Fruit fly (Drosophila melanogaster): Measurements from ENCODE around the gene Coq4.
A peak's percentile ranks its signal among the peaks of the same experiment; 100 is the strongest.

Gene Coq4

dm6 chr3L:17433555-17433954 lies at the start of gene Coq4, which contains the start of gene CG32176 (continued):
- TF ChIP-seq cwo (GFP tag; optimal IDR thresholded peaks at IDR 0.05): peak; percentile 92
- TF ChIP-seq kah (GFP tag; optimal IDR thresholded peaks at IDR 0.05): peak; percentile 90
- peak; percentile 97 for TF ChIP-seq esg (GFP tag; conservative IDR thresholded peaks at IDR 0.05)
- TF ChIP-seq CG30020 (tag; optimal IDR thresholded peaks at IDR 0.05): peak; percentile 86
- peak; percentile 86 for TF ChIP-seq Lim3 (GFP tag; IDR thresholded peaks at IDR 0.05)
- peak; percentile 92 for TF ChIP-seq Nf-YA (GFP tag; IDR thresholded peaks at IDR 0.05)
- TF ChIP-seq jing (GFP tag; optimal IDR thresholded peaks at IDR 0.05): peak; percentile 97
- peak; percentile 95 for TF ChIP-seq Ets97D (GFP tag; optimal IDR thresholded peaks at IDR 0.05)
- peak; percentile 99 for TF ChIP-seq jumu (GFP tag; optimal IDR thresholded peaks at IDR 0.05)
- TF ChIP-seq tap (tag; optimal IDR thresholded peaks at IDR 0.05): peak; percentile 97
- TF ChIP-seq shn (GFP tag; optimal IDR thresholded peaks at IDR 0.05): peak; percentile 99
- TF ChIP-seq nerfin-2 (GFP tag; IDR thresholded peaks at IDR 0.05; ENCODE audit: partially characterized antibody): peak; percentile 73
- peak; percentile 80 for TF ChIP-seq GATAe (GFP tag; conservative IDR thresholded peaks at IDR 0.05)
- TF ChIP-seq CTCF (GFP tag; optimal IDR thresholded peaks at IDR 0.05): peak; percentile 61
- TF ChIP-seq sd (tag; optimal IDR thresholded peaks at IDR 0.05): peak; percentile 88
- peak; percentile 99 for TF ChIP-seq dpn (GFP tag; optimal IDR thresholded peaks at IDR 0.05)
- TF ChIP-seq prd (optimal IDR thresholded peaks at IDR 0.05): no peak
- TF ChIP-seq prd (GFP tag; IDR thresholded peaks at IDR 0.05): peak; percentile 99
- peak; percentile 75 for TF ChIP-seq grn (GFP tag; optimal IDR thresholded peaks at IDR 0.05)
- peak; percentile 96 for TF ChIP-seq CG11093 (GFP tag; IDR thresholded peaks at IDR 0.05)
- TF ChIP-seq Fer3 (tag; optimal IDR thresholded peaks at IDR 0.05): peak; percentile 99
- TF ChIP-seq Drgx (GFP tag; IDR thresholded peaks at IDR 0.05): peak; percentile 96
- TF ChIP-seq CG15479 (GFP tag; optimal IDR thresholded peaks at IDR 0.05): peak; percentile 7
- TF ChIP-seq Blimp-1 (GFP tag; optimal IDR thresholded peaks at IDR 0.05): peak; percentile 96
- peak; percentile 97 for TF ChIP-seq Hmr (GFP tag; optimal IDR thresholded peaks at IDR 0.05)
- peak; percentile 16 for TF ChIP-seq zf30C (GFP tag; optimal IDR thresholded peaks at IDR 0.05)
- peak; percentile 96 for TF ChIP-seq repo (GFP tag; optimal IDR thresholded peaks at IDR 0.05)
- TF ChIP-seq CG12391 (tag; optimal IDR thresholded peaks at IDR 0.05): peak; percentile 99
- peak; percentile 98 for TF ChIP-seq CG15696 (tag; optimal IDR thresholded peaks at IDR 0.05)
- TF ChIP-seq CG9437 (GFP tag; optimal IDR thresholded peaks at IDR 0.05): peak; percentile 88
- TF ChIP-seq MESR4 (GFP tag; optimal IDR thresholded peaks at IDR 0.05): peak; percentile 71
- peak; percentile 97 for TF ChIP-seq ttk (GFP tag; IDR thresholded peaks at IDR 0.05)
- TF ChIP-seq CG7372 (GFP tag; IDR thresholded peaks at IDR 0.05): peak; percentile 96
- TF ChIP-seq nom (GFP tag; optimal IDR thresholded peaks at IDR 0.05): peak; percentile 83
- peak; percentile 79 for TF ChIP-seq CG7928 (GFP tag; optimal IDR thresholded peaks at IDR 0.05)
- TF ChIP-seq D (optimal IDR thresholded peaks at IDR 0.05): no peak
- TF ChIP-seq D (GFP tag; optimal IDR thresholded peaks at IDR 0.05): peak; percentile 96
- peak; percentile 98 for TF ChIP-seq wdn (GFP tag; IDR thresholded peaks at IDR 0.05)
- peak; percentile 98 for TF ChIP-seq NfI (GFP tag; optimal IDR thresholded peaks at IDR 0.05)
- peak; percentile 95 for TF ChIP-seq CG13296 (GFP tag; optimal IDR thresholded peaks at IDR 0.05)
- no peak for TF ChIP-seq h (optimal IDR thresholded peaks at IDR 0.05)
- peak; percentile 97 for TF ChIP-seq so (GFP tag; IDR thresholded peaks at IDR 0.05)
- peak; percentile 96 for TF ChIP-seq luna (GFP tag; optimal IDR thresholded peaks at IDR 0.05)
- TF ChIP-seq pzg (GFP tag; optimal IDR thresholded peaks at IDR 0.05): peak; percentile 69
- peak; percentile 91 for TF ChIP-seq odd (GFP tag; optimal IDR thresholded peaks at IDR 0.05)
- TF ChIP-seq schlank (tag; optimal IDR thresholded peaks at IDR 0.05): peak; percentile 97
- peak; percentile 90 for TF ChIP-seq corto (GFP tag; optimal IDR thresholded peaks at IDR 0.05)
- peak; percentile 70; the same call in 2 of the 3 replicates for TF ChIP-seq z (GFP tag; IDR thresholded peaks at IDR 0.05)
- TF ChIP-seq CG7839 (tag; optimal IDR thresholded peaks at IDR 0.05): peak; percentile 98
- peak; percentile 96 for TF ChIP-seq NC2α (GFP tag; optimal IDR thresholded peaks at IDR 0.05)
- peak; percentile 99 for TF ChIP-seq HmgZ (tag; optimal IDR thresholded peaks at IDR 0.05)
- TF ChIP-seq CG11695 (GFP tag; IDR thresholded peaks at IDR 0.05): peak; percentile 97
